Worm (Caenorhabditis elegans): ENCODE results near the gene F11F1.1.

F11F1.1 gene

ce11 chrIII:13427817-13428216 is 32.5 kb downstream of the F11F1.1 start:
- no peak for TF ChIP-seq ref-1 (GFP tag; conservative IDR thresholded peaks at IDR 0.05)
- TF ChIP-seq ztf-29 (GFP tag; IDR thresholded peaks at IDR 0.05), result no peak
- no peak for TF ChIP-seq T22C8.4 (GFP tag; IDR thresholded peaks at IDR 0.05)
- no peak for TF ChIP-seq ztf-23 (GFP tag; IDR thresholded peaks at IDR 0.05)
- TF ChIP-seq tab-1 (GFP tag; IDR thresholded peaks at IDR 0.05), result no peak
- no peak for TF ChIP-seq flt-1 (GFP tag; IDR thresholded peaks at IDR 0.05)
- TF ChIP-seq cog-1 (tag; optimal IDR thresholded peaks at IDR 0.05), result no peak
- no peak for TF ChIP-seq klf-2 (GFP tag; conservative IDR thresholded peaks at IDR 0.05)

DNA sequence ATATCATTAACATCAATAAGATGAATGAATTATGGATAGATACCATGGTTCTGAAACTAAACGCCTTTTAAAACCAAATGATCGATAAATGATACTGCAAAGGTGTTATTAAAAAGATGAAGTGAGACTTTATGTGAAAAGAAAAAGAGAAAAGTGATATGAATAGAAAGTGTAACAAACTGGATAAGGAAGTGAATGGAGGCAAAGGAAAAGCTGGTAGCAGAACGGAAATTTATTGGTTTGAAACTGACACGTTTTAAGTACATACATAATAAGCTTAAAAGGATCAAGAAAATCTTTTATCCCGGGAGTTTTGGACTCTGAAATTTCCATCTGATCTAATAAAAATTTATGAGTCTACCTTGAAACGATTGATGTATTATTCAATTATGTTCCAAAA is 34.3 kb downstream of the F11F1.1 start, which contains the start of gene bli-5:
Gene bli-5, minus strand, starts transcription at position 101 of the 400 bp plus-strand sequence.
- TF ChIP-seq flt-1 (GFP tag; IDR thresholded peaks at IDR 0.05), result no peak
- TF ChIP-seq klf-2 (GFP tag; conservative IDR thresholded peaks at IDR 0.05), result no peak
- no peak for TF ChIP-seq tab-1 (GFP tag; IDR thresholded peaks at IDR 0.05)
- no peak for TF ChIP-seq T22C8.4 (GFP tag; IDR thresholded peaks at IDR 0.05)
- TF ChIP-seq ztf-23 (GFP tag; IDR thresholded peaks at IDR 0.05), result no peak
- no peak for TF ChIP-seq med-1 (GFP tag; optimal IDR thresholded peaks at IDR 0.05; ENCODE audit: insufficient read depth)
- TF ChIP-seq cog-1 (tag; optimal IDR thresholded peaks at IDR 0.05), result no peak

ce11 chrIII:13430162-13430561 is 34.8 kb downstream of the F11F1.1 start, which contains the start of gene trf-1:
trf-1 (plus strand) TSS chrIII:13430462.
- TF ChIP-seq tab-1 (GFP tag; IDR thresholded peaks at IDR 0.05) (no peak), ztf-23 (GFP tag; IDR thresholded peaks at IDR 0.05) (no peak), klf-2 (GFP tag; conservative IDR thresholded peaks at IDR 0.05) (no peak), med-1 (GFP tag; optimal IDR thresholded peaks at IDR 0.05; ENCODE audit: insufficient read depth) (no peak), cog-1 (tag; optimal IDR thresholded peaks at IDR 0.05) (no peak), T22C8.4 (GFP tag; IDR thresholded peaks at IDR 0.05) (no peak), ztf-29 (GFP tag; IDR thresholded peaks at IDR 0.05) (no peak)

- TF ChIP-seq flt-1 (GFP tag; IDR thresholded peaks at IDR 0.05), result no peak
- TF ChIP-seq ref-1 (GFP tag; conservative IDR thresholded peaks at IDR 0.05), result no peak
- TF ChIP-seq ztf-29 (GFP tag; IDR thresholded peaks at IDR 0.05), result no peak
- no peak for TF ChIP-seq ztf-23 (GFP tag; IDR thresholded peaks at IDR 0.05)
- TF ChIP-seq tab-1 (GFP tag; IDR thresholded peaks at IDR 0.05), result no peak
- TF ChIP-seq cog-1 (tag; optimal IDR thresholded peaks at IDR 0.05), result no peak
- TF ChIP-seq klf-2 (GFP tag; conservative IDR thresholded peaks at IDR 0.05), result no peak
- no peak for TF ChIP-seq T22C8.4 (GFP tag; IDR thresholded peaks at IDR 0.05)
- no peak for TF ChIP-seq med-1 (GFP tag; optimal IDR thresholded peaks at IDR 0.05; ENCODE audit: insufficient read depth)
Measured at ce11 chrIII:13434404-13434803, 39.0 kb downstream of the F11F1.1 start, which contains the start of gene F45G2.7. F45G2.7 (minus strand) TSS chrIII:13434504.

DNA sequence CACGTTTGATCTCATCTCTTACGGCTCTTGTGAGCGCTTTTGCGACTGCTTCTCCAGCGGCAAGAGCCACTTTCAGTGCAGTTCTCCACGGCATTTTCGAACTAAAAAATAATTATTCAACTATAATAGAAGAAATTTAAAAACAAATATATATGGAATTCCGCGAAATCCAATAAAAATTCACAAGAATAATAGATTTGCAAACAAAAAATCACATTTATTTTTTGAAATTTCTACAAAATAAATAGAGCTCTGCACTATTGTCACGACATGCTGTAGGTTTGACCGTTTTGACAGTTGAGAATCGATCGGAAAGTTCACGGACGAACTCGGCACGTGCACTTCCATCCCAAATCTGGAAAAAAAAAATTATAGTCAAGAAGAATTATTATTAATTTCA is 40.2 kb downstream of the F11F1.1 start, which contains the start of gene F45G2.8:
Gene F45G2.8, minus strand, starts transcription at position 101 of the 400 bp plus-strand sequence.
- TF ChIP-seq ztf-23 (GFP tag; IDR thresholded peaks at IDR 0.05) (no peak), med-1 (GFP tag; optimal IDR thresholded peaks at IDR 0.05; ENCODE audit: insufficient read depth) (no peak), flt-1 (GFP tag; IDR thresholded peaks at IDR 0.05) (no peak), tab-1 (GFP tag; IDR thresholded peaks at IDR 0.05) (no peak), ref-1 (GFP tag; conservative IDR thresholded peaks at IDR 0.05) (no peak), klf-2 (GFP tag; conservative IDR thresholded peaks at IDR 0.05) (no peak)

DNA sequence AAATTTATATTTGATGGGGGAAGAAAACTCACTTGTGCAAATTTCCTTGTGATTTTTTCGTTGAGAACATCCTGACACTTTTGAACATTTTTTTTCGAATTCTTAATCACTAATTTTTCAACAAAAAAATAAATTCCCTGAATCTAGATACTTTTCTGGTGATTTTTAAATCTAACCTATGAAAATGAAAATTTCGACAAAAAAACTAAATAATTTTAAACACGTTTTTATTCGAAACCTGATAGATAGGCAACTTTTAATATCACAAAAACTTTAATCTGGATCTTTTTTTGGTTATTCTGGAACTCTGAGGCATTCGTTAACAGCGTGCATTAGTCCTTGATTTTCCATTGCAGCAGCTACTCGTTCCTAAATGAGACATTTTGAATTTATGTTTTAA is 41.5 kb downstream of the F11F1.1 start, which contains the start of gene F45G2.9:
Gene F45G2.9, minus strand, starts transcription at position 101 of the 400 bp plus-strand sequence.
- TF ChIP-seq ztf-29 (GFP tag; IDR thresholded peaks at IDR 0.05) (no peak), T22C8.4 (GFP tag; IDR thresholded peaks at IDR 0.05) (no peak), flt-1 (GFP tag; IDR thresholded peaks at IDR 0.05) (no peak), ztf-23 (GFP tag; IDR thresholded peaks at IDR 0.05) (no peak), klf-2 (GFP tag; conservative IDR thresholded peaks at IDR 0.05) (no peak), tab-1 (GFP tag; IDR thresholded peaks at IDR 0.05) (no peak), ref-1 (GFP tag; conservative IDR thresholded peaks at IDR 0.05) (no peak), cog-1 (tag; optimal IDR thresholded peaks at IDR 0.05) (no peak), med-1 (GFP tag; optimal IDR thresholded peaks at IDR 0.05; ENCODE audit: insufficient read depth) (no peak)

- TF ChIP-seq flt-1 (GFP tag; IDR thresholded peaks at IDR 0.05) (no peak), klf-2 (GFP tag; conservative IDR thresholded peaks at IDR 0.05) (no peak), T22C8.4 (GFP tag; IDR thresholded peaks at IDR 0.05) (no peak), med-1 (GFP tag; optimal IDR thresholded peaks at IDR 0.05; ENCODE audit: insufficient read depth) (no peak), ztf-29 (GFP tag; IDR thresholded peaks at IDR 0.05) (no peak), tab-1 (GFP tag; IDR thresholded peaks at IDR 0.05) (no peak), ztf-23 (GFP tag; IDR thresholded peaks at IDR 0.05) (no peak), cog-1 (tag; optimal IDR thresholded peaks at IDR 0.05) (no peak), ref-1 (GFP tag; conservative IDR thresholded peaks at IDR 0.05) (no peak)
Measured at ce11 chrIII:13439415-13439814, 44.1 kb downstream of the F11F1.1 start, which contains the start of gene ciao-2B. ciao-2B (minus strand) TSS chrIII:13439544.

DNA sequence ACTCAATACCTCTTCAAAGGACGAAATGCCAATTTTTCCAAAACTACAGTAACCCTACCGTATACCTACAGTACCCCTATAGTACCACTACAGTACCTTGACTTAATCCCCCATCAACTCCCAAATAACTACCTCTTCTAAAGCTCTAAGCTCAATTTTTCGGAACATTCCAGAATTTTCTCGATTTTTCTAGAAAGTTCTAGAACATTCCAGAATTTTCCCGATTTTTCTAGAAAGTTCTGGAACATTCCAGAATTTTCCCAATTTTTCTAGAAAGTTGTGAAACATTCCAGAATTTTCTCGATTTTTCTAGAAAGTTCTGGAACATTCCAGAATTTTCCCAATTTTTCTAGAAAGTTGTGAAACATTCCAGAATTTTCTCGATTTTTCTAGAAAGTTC is 51.5 kb downstream of the F11F1.1 start:
- TF ChIP-seq flt-1 (GFP tag; IDR thresholded peaks at IDR 0.05), result peak; percentile 65; the same call in 1 of the 2 replicates

- 0 out of 2 replicates have a peak, but pooled peaks have one; percentile 21 for TF ChIP-seq tab-1 (GFP tag; IDR thresholded peaks at IDR 0.05)
Measured at ce11 chrIII:13448235-13448634, 52.9 kb downstream of the F11F1.1 start.
